Fruit fly (Drosophila melanogaster) whole organism, embryonic: ENCODE data around the gene park.

ENCODE experiments used
- Atf-2 ChIP-seq: fragments of 200-800 bp; sonication (Bioruptor generic); optimal IDR thresholded peaks from 2 replicates; lab custom pipeline; 2016; ENCODE audit warnings: missing biosample characterization, missing genetic modification characterization
- CG10979 ChIP-seq: fragments of 200-800 bp; sonication (Bioruptor generic); optimal IDR thresholded peaks from 2 replicates; lab custom pipeline; 2018; ENCODE audit warnings: missing biosample characterization, mild to moderate bottlenecking, missing genetic modification characterization, moderate library complexity
- CG12744 ChIP-seq: fragments of 200-800 bp; sonication (Bioruptor generic); optimal IDR thresholded peaks from 2 replicates; lab custom pipeline; 2016; ENCODE audit warnings: missing biosample characterization, missing genetic modification characterization
- CG14014 ChIP-seq: fragments of 200-800 bp; sonication (Bioruptor generic); IDR thresholded peaks from 2 replicates; pipeline ENCODE4 v1.3.6; 2022; ENCODE audit warnings: missing biosample characterization, missing genetic modification characterization
- CG14050 ChIP-seq: fragments of 200-800 bp; sonication (Bioruptor generic); IDR thresholded peaks from 3 replicates; pipeline ENCODE4 v1.3.6; 2022; ENCODE audit warnings: missing biosample characterization, missing genetic modification characterization
- CG14441 ChIP-seq: fragments of 200-800 bp; sonication (Bioruptor generic); IDR thresholded peaks from 2 replicates; pipeline ENCODE4 v1.3.6; 2022; ENCODE audit warnings: missing biosample characterization, missing genetic modification characterization
- CG15514 ChIP-seq: fragments of 200-800 bp; sonication (Bioruptor generic); optimal IDR thresholded peaks from 3 replicates; lab custom pipeline; 2017; ENCODE audit warnings: missing biosample characterization, missing genetic modification characterization, mild to moderate bottlenecking, moderate library complexity, missing genetic modification reagents
- CG1603 ChIP-seq: fragments of 200-800 bp; sonication (Bioruptor generic); optimal IDR thresholded peaks from 2 replicates; lab custom pipeline; 2019; ENCODE audit warnings: missing biosample characterization, mild to moderate bottlenecking, missing genetic modification characterization, moderate library complexity
- CG1792 ChIP-seq: fragments of 200-800 bp; sonication (Bioruptor generic); optimal IDR thresholded peaks from 2 replicates; lab custom pipeline; 2016; ENCODE audit warnings: missing biosample characterization, missing genetic modification characterization
- CG2202 ChIP-seq: fragments of 200-800 bp; sonication (Bioruptor generic); optimal IDR thresholded peaks from 2 replicates; lab custom pipeline; 2018; ENCODE audit warnings: missing biosample characterization, mild to moderate bottlenecking, missing genetic modification characterization
- CG3838 ChIP-seq: fragments of 200-800 bp; sonication (Bioruptor generic); optimal IDR thresholded peaks from 3 replicates; lab custom pipeline; 2016; ENCODE audit warnings: missing biosample characterization, missing genetic modification characterization
- CG4360 ChIP-seq: fragments of 200-800 bp; sonication (Bioruptor generic); IDR thresholded peaks from 2 replicates; pipeline ENCODE4 v1.3.6; 2022; ENCODE audit warnings: missing biosample characterization, missing genetic modification characterization
- CG4854 ChIP-seq: fragments of 200-800 bp; sonication (Bioruptor generic); optimal IDR thresholded peaks from 2 replicates; lab custom pipeline; 2016; ENCODE audit warnings: missing biosample characterization, missing genetic modification characterization, inconsistent platforms
- CG6683 ChIP-seq: fragments of 200-800 bp; sonication (Bioruptor generic); optimal IDR thresholded peaks from 2 replicates; lab custom pipeline; 2017; ENCODE audit warnings: missing biosample characterization, mild to moderate bottlenecking, missing genetic modification characterization, missing genetic modification reagents
- CG8281 ChIP-seq: fragments of 200-800 bp; sonication (Bioruptor generic); optimal IDR thresholded peaks from 2 replicates; lab custom pipeline; 2018; ENCODE audit warnings: missing biosample characterization, mild to moderate bottlenecking, missing genetic modification characterization, moderate library complexity
- CG8478 ChIP-seq: fragments of >200 bp; optimal IDR thresholded peaks from 2 replicates; lab custom pipeline; 2018
- CG8765 ChIP-seq: fragments of 200-800 bp; sonication (Bioruptor generic); IDR thresholded peaks from 2 replicates; pipeline ENCODE4 v1.3.6; 2022; ENCODE audit warnings: missing biosample characterization, missing genetic modification characterization
- Camta ChIP-seq: fragments of 200-800 bp; sonication (Bioruptor generic); optimal IDR thresholded peaks from 2 replicates; lab custom pipeline; 2016; ENCODE audit warnings: missing biosample characterization, missing genetic modification characterization
- CrebB ChIP-seq: fragments of 200-800 bp; sonication (Bioruptor generic); optimal IDR thresholded peaks from 3 replicates; lab custom pipeline; 2018; ENCODE audit warnings: missing biosample characterization, mild to moderate bottlenecking, missing genetic modification characterization
- HmgZ ChIP-seq: fragments of 200-800 bp; sonication (Bioruptor generic); optimal IDR thresholded peaks from 2 replicates; lab custom pipeline; 2018; ENCODE audit warnings: missing biosample characterization, mild to moderate bottlenecking, missing genetic modification characterization
- Neu2 ChIP-seq: fragments of 200-800 bp; sonication (Bioruptor generic); optimal IDR thresholded peaks from 3 replicates; lab custom pipeline; 2016; ENCODE audit warnings: missing biosample characterization, missing genetic modification characterization, borderline replicate concordance
- Ptx1 ChIP-seq: fragments of 200-800 bp; sonication (Bioruptor generic); IDR thresholded peaks from 2 replicates; pipeline ENCODE4 v1.3.6; 2022; ENCODE audit warnings: missing biosample characterization, missing genetic modification characterization
- Scr ChIP-seq: fragments of 200-800 bp; sonication (Bioruptor generic); IDR thresholded peaks from 2 replicates; pipeline ENCODE4 v1.3.6; 2022; ENCODE audit warnings: missing biosample characterization, missing genetic modification characterization; ENCODE audit not compliant: partially characterized antibody
- Sox102F ChIP-seq: fragments of 200-800 bp; sonication (Bioruptor generic); optimal IDR thresholded peaks from 2 replicates; lab custom pipeline; 2018; ENCODE audit warnings: missing biosample characterization, mild to moderate bottlenecking, missing genetic modification characterization, moderate library complexity
- TFAM ChIP-seq: fragments of 200-800 bp; sonication (Bioruptor generic); optimal IDR thresholded peaks from 2 replicates; lab custom pipeline; 2017; ENCODE audit warnings: missing biosample characterization, missing genetic modification characterization, inconsistent platforms
- abd-A ChIP-seq: fragments of 200-800 bp; sonication (Bioruptor generic); optimal IDR thresholded peaks from 3 replicates; lab custom pipeline; 2019; ENCODE audit warnings: missing biosample characterization, mild to moderate bottlenecking, missing genetic modification characterization, moderate library complexity
- ac ChIP-seq: fragments of 200-800 bp; sonication (Bioruptor generic); optimal IDR thresholded peaks from 3 replicates; lab custom pipeline; 2017; ENCODE audit warnings: missing biosample characterization, mild to moderate bottlenecking, missing genetic modification characterization
- btn ChIP-seq: fragments of 200-800 bp; sonication (Bioruptor generic); optimal IDR thresholded peaks from 2 replicates; lab custom pipeline; 2016; ENCODE audit warnings: missing biosample characterization, missing genetic modification characterization
- cwo ChIP-seq: fragments of 200-800 bp; sonication (Bioruptor generic); optimal IDR thresholded peaks from 3 replicates; lab custom pipeline; 2017; ENCODE audit warnings: missing biosample characterization, missing genetic modification characterization, mild to moderate bottlenecking, moderate library complexity, missing genetic modification reagents
- dm ChIP-seq: fragments of 200-800 bp; sonication (Bioruptor generic); optimal IDR thresholded peaks from 3 replicates; lab custom pipeline; 2016; ENCODE audit warnings: missing biosample characterization, missing genetic modification characterization
- ems ChIP-seq: fragments of 200-800 bp; sonication (Bioruptor generic); optimal IDR thresholded peaks from 3 replicates; lab custom pipeline; 2016; ENCODE audit warnings: missing biosample characterization, missing genetic modification characterization
- fd3F ChIP-seq: fragments of 200-800 bp; sonication (Bioruptor generic); optimal IDR thresholded peaks from 2 replicates; lab custom pipeline; 2018; ENCODE audit warnings: missing biosample characterization, mild to moderate bottlenecking, missing genetic modification characterization, moderate library complexity
- gsb ChIP-seq: fragments of 200-800 bp; sonication (Bioruptor generic); IDR thresholded peaks from 2 replicates; pipeline ENCODE4 v1.3.6; 2022; ENCODE audit warnings: missing biosample characterization, missing genetic modification characterization
- gsb-n ChIP-seq: fragments of 200-800 bp; sonication (Bioruptor generic); optimal IDR thresholded peaks from 3 replicates; lab custom pipeline; 2018; ENCODE audit warnings: missing biosample characterization, mild to moderate bottlenecking, missing genetic modification characterization
- her ChIP-seq: fragments of 200-800 bp; sonication (Bioruptor generic); optimal IDR thresholded peaks from 2 replicates; lab custom pipeline; 2016; ENCODE audit warnings: missing biosample characterization, missing genetic modification characterization
- mld ChIP-seq: fragments of 200-800 bp; sonication (Bioruptor generic); IDR thresholded peaks from 3 replicates; pipeline ENCODE4 v1.3.6; 2022; ENCODE audit warnings: missing biosample characterization, missing genetic modification characterization; ENCODE audit not compliant: partially characterized antibody
- nerfin-1 ChIP-seq: fragments of 200-800 bp; sonication (Bioruptor generic); optimal IDR thresholded peaks from 3 replicates; lab custom pipeline; 2019; ENCODE audit warnings: missing biosample characterization, mild to moderate bottlenecking, missing genetic modification characterization, moderate library complexity
- nmo ChIP-seq: fragments of 200-800 bp; sonication (Bioruptor generic); optimal IDR thresholded peaks from 2 replicates; lab custom pipeline; 2018; ENCODE audit warnings: missing biosample characterization, mild to moderate bottlenecking, missing genetic modification characterization, moderate library complexity
- onecut ChIP-seq: fragments of 200-800 bp; sonication (Bioruptor generic); IDR thresholded peaks from 2 replicates; pipeline ENCODE4 v1.3.6; 2022; ENCODE audit warnings: missing biosample characterization, missing genetic modification characterization
- scrt ChIP-seq: fragments of 200-800 bp; sonication (Bioruptor generic); optimal IDR thresholded peaks from 2 replicates; lab custom pipeline; 2018; ENCODE audit warnings: missing biosample characterization, mild to moderate bottlenecking, missing genetic modification characterization, moderate library complexity
- tll ChIP-seq, 2 experiments: fragments of 200-800 bp in 1 of 2; fragments of >200 bp in 1 of 2; sonication (Bioruptor generic) in 1 of 2; optimal IDR thresholded peaks; 2 replicates each; lab custom pipeline; 2017 to 2019; ENCODE audit warnings: missing biosample characterization in 2 of 2, missing genetic modification characterization in 2 of 2, mild to moderate bottlenecking in 1 of 2, moderate library complexity in 1 of 2
- tx ChIP-seq: fragments of 200-800 bp; sonication (Bioruptor generic); optimal IDR thresholded peaks from 2 replicates; lab custom pipeline; 2016; ENCODE audit warnings: missing biosample characterization, missing genetic modification characterization
- vnd ChIP-seq: fragments of 200-800 bp; sonication (Bioruptor generic); IDR thresholded peaks from 3 replicates; pipeline ENCODE4 v1.3.6; 2022; ENCODE audit warnings: missing biosample characterization, missing genetic modification characterization; ENCODE audit not compliant: partially characterized antibody
- z ChIP-seq: fragments of 200-800 bp; sonication (Bioruptor generic); IDR thresholded peaks from 3 replicates; pipeline ENCODE4 v1.3.6; 2022; ENCODE audit warnings: missing biosample characterization, missing genetic modification characterization

Gene park

dm6 chr3L:21194392-21194925 is 2.2 kb downstream of the park start (continued):
- peak; percentile 10 for TF ChIP-seq abd-A (tag; lab: Kevin White, UChicago)
- peak; percentile 87 for TF ChIP-seq onecut (GFP tag; lab: Robert Waterston, UW)
- no peak for TF ChIP-seq fd3F (GFP tag; lab: Kevin White, UChicago)
- no peak for TF ChIP-seq Scr (GFP tag; lab: Robert Waterston, UW)
- TF ChIP-seq mld (GFP tag; lab: Robert Waterston, UW), result no peak
- no peak for TF ChIP-seq CG8281 (tag; lab: Kevin White, UChicago)
- TF ChIP-seq scrt (GFP tag; lab: Kevin White, UChicago), result peak; percentile 2
- TF ChIP-seq CG6683 (GFP tag; lab: Kevin White, UChicago), result no peak
- no peak for TF ChIP-seq CG1792
- TF ChIP-seq HmgZ, result no peak
- TF ChIP-seq CG14441 (GFP tag; lab: Robert Waterston, UW), result no peak
- no peak for TF ChIP-seq CG8765 (GFP tag; lab: Robert Waterston, UW)
- TF ChIP-seq z (GFP tag; lab: Robert Waterston, UW), result no peak
- no peak for TF ChIP-seq CG14050 (GFP tag; lab: Robert Waterston, UW)
- no peak for TF ChIP-seq ac (GFP tag; lab: Kevin White, UChicago)
- no peak for TF ChIP-seq CrebB (tag; lab: Kevin White, UChicago)
- TF ChIP-seq gsb-n (tag; lab: Kevin White, UChicago), result no peak
- TF ChIP-seq CG2202 (tag; lab: Kevin White, UChicago), result no peak
- no peak for TF ChIP-seq CG8478 (lab: Kevin White, UChicago)
- no peak for TF ChIP-seq CG4360 (GFP tag; lab: Robert Waterston, UW)
- no peak for TF ChIP-seq TFAM (GFP tag; lab: Kevin White, UChicago)
- TF ChIP-seq gsb, result no peak
- no peak for TF ChIP-seq nmo (GFP tag; lab: Kevin White, UChicago)
- peak; percentile 12 for TF ChIP-seq CG15514 (GFP tag; lab: Kevin White, UChicago)
- no peak for TF ChIP-seq CG3838 (GFP tag; lab: Kevin White, UChicago)
- TF ChIP-seq Neu2, result no peak
- TF ChIP-seq Sox102F (GFP tag; lab: Kevin White, UChicago), result no peak
- no peak for TF ChIP-seq CG1603 (tag; lab: Kevin White, UChicago)
- no peak for TF ChIP-seq ems
- TF ChIP-seq nerfin-1, result peak; percentile 85
- no peak for TF ChIP-seq dm
- no peak for TF ChIP-seq btn
- TF ChIP-seq CG14014, result no peak
- TF ChIP-seq cwo (GFP tag; lab: Kevin White, UChicago), result no peak
- TF ChIP-seq tx (GFP tag; lab: Kevin White, UChicago), result no peak
- TF ChIP-seq Ptx1, result no peak
- TF ChIP-seq CG4854 (GFP tag; lab: Kevin White, UChicago), result no peak
- no peak for TF ChIP-seq CG10979 (tag; lab: Kevin White, UChicago)
- no peak for TF ChIP-seq her
- TF ChIP-seq vnd, result no peak
- no peak for TF ChIP-seq CG12744 (GFP tag; lab: Kevin White, UChicago)
- TF ChIP-seq Atf-2 (GFP tag; lab: Kevin White, UChicago), result no peak
- TF ChIP-seq Camta, result no peak
- TF ChIP-seq tll (GFP tag; optimal IDR thresholded peaks at IDR 0.05; lab: Kevin White, UChicago), result no peak
